Worm (Caenorhabditis elegans) whole organism, midembryonic: ENCODE data around the gene K08E4.8.

Experiments used
- cog-1 ChIP-seq: sonication (generic microtip); optimal IDR thresholded peaks from 2 replicates; lab custom pipeline; 2016; ENCODE audit warnings: missing genetic modification characterization, missing compliant biosample characterization
- flt-1 ChIP-seq: fragments of 200-800 bp; sonication (Bioruptor generic); IDR thresholded peaks from 2 replicates; pipeline ENCODE4 v1.3.6; 2022; ENCODE audit warnings: missing genetic modification characterization, missing compliant biosample characterization
- med-1 ChIP-seq: sonication (generic microtip); optimal IDR thresholded peaks from 2 replicates; lab custom pipeline; 2017; ENCODE audit warnings: missing genetic modification characterization, mild to moderate bottlenecking, missing compliant biosample characterization, antibody characterized with exemption, missing genetic modification reagents; ENCODE audit not compliant: insufficient read depth
- ref-1 ChIP-seq: fragments of 200-800 bp; sonication (Bioruptor generic); conservative IDR thresholded peaks from 2 replicates; pipeline ENCODE4 v1.3.6; 2022; ENCODE audit warnings: missing genetic modification reagents, missing genetic modification characterization, missing compliant biosample characterization
- tab-1 ChIP-seq: fragments of 200-800 bp; sonication (Bioruptor generic); IDR thresholded peaks from 2 replicates; pipeline ENCODE4 v1.3.6; 2022; ENCODE audit warnings: missing genetic modification characterization, missing compliant biosample characterization
- ztf-29 ChIP-seq: fragments of 200-800 bp; sonication (Bioruptor generic); IDR thresholded peaks from 2 replicates; pipeline ENCODE4 v1.3.6; 2022; ENCODE audit warnings: missing genetic modification reagents, missing genetic modification characterization, missing compliant biosample characterization

DNA sequence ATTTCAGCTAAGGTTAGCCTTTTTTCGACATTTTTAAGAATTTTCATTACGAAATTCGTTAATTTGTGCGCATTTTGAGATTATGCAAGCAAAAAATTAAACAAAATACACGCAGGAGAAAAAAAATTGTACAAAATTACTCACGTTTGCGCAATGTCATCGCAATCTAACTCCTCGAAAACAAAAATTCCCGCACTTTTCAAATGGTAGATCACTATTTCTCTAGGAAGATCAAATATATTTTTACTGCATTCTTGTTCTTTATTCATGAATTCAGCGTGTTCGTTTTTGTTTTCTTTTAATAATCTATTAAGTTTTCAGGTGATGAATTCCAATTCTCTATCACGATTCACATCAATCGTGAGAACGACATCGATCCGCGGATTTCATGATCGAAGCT lies 30.1 kb downstream of the K08E4.8 start, which contains the start of the genes T12G3.6 and mrpl-51:
- TF ChIP-seq med-1 (GFP tag; lab: Kevin White, UChicago) (no peak), ztf-29 (GFP tag; lab: Robert Waterston, UW) (no peak), ref-1 (GFP tag; lab: Robert Waterston, UW) (no peak), flt-1 (no peak), cog-1 (tag; lab: Kevin White, UChicago) (no peak), tab-1 (GFP tag; lab: Robert Waterston, UW) (no peak)
